Worm (Caenorhabditis elegans) whole organism, L4/young adult: Measurements from ENCODE around the gene F26F2.11.
"Not testable (repeated sequence)": the region's sequence is repeated elsewhere in the genome, so short reads cannot be mapped to it uniquely, and the experiment has no call there.

Source experiments
- W03F9.2 ChIP-seq: fragments of 150-350 bp; optimal IDR thresholded peaks from 2 replicates; lab custom pipeline; 2014; ENCODE audit warnings: missing biosample characterization, missing genetic modification characterization
- dao-5 ChIP-seq: sonication (generic microtip); optimal IDR thresholded peaks from 2 replicates; lab custom pipeline; 2016; ENCODE audit warnings: missing genotype, missing genetic modification characterization, moderate library complexity, missing compliant biosample characterization
- him-1 ChIP-seq: sonication (generic microtip); optimal IDR thresholded peaks from 2 replicates; lab custom pipeline; 2016; ENCODE audit warnings: missing genotype, missing genetic modification reagents, missing genetic modification characterization, missing compliant biosample characterization

Gene F26F2.11

ce11 chrV:20564054-20564453, 31.5 kb downstream of the F26F2.11 start, which contains the start of gene F26F2.13:
Gene F26F2.13, plus strand, starts transcription at chrV:20564354.
- not testable (repeated sequence) for TF ChIP-seq W03F9.2, dao-5, him-1 (tag; lab: Kevin White, UChicago)

- no peak for TF ChIP-seq him-1 (tag; lab: Kevin White, UChicago)
- TF ChIP-seq W03F9.2 (tag; lab: Kevin White, UChicago): no peak
- TF ChIP-seq dao-5 (tag; lab: Kevin White, UChicago): no peak
Observed at ce11 chrV:20561795-20562194, 33.8 kb downstream of the F26F2.11 start, which contains the start of gene F26F2.1. Gene F26F2.1, minus strand, starts transcription at chrV:20561895.

- TF ChIP-seq W03F9.2 (tag; lab: Kevin White, UChicago): no peak
- no peak for TF ChIP-seq him-1 (tag; lab: Kevin White, UChicago)
- no peak for TF ChIP-seq dao-5 (tag; lab: Kevin White, UChicago)
Observed at ce11 chrV:20558270-20558669, 37.3 kb downstream of the F26F2.11 start, which contains the start of gene abf-4. Gene abf-4, minus strand, starts transcription at chrV:20558370.

- TF ChIP-seq him-1 (tag; lab: Kevin White, UChicago): no peak
Observed at ce11 chrV:20556260-20556659, 39.3 kb downstream of the F26F2.11 start, which contains the start of gene Y38H6C.23. Gene Y38H6C.23, minus strand, starts transcription at chrV:20556360.

ce11 chrV:20555120-20555519, 40.4 kb downstream of the F26F2.11 start, which contains the start of gene Y38H6C.21:
Gene Y38H6C.21, minus strand, starts transcription at chrV:20555267.
- no peak for TF ChIP-seq W03F9.2 (tag; lab: Kevin White, UChicago)

ce11 chrV:20552971-20553370, 42.6 kb downstream of the F26F2.11 start, which contains the start of gene vmo-1:
Gene vmo-1, minus strand, starts transcription at chrV:20553071.
- TF ChIP-seq him-1 (tag; lab: Kevin White, UChicago): no peak
- TF ChIP-seq W03F9.2 (tag; lab: Kevin White, UChicago): no peak
- TF ChIP-seq dao-5 (tag; lab: Kevin White, UChicago): no peak

- TF ChIP-seq dao-5 (tag; lab: Kevin White, UChicago) (no peak), W03F9.2 (tag; lab: Kevin White, UChicago) (no peak), him-1 (tag; lab: Kevin White, UChicago) (no peak)
Observed at ce11 chrV:20551096-20551495, 44.5 kb downstream of the F26F2.11 start, which contains the start of gene Y38H6C.20. Gene Y38H6C.20, minus strand, starts transcription at chrV:20551196.

- TF ChIP-seq W03F9.2 (tag; lab: Kevin White, UChicago): no peak
- TF ChIP-seq dao-5 (tag; lab: Kevin White, UChicago): no peak
- no peak for TF ChIP-seq him-1 (tag; lab: Kevin White, UChicago)
Observed at ce11 chrV:20547048-20547447, 48.5 kb downstream of the F26F2.11 start, which contains the start of gene Y38H6C.18. Gene Y38H6C.18, minus strand, starts transcription at chrV:20547148.

- no peak for TF ChIP-seq dao-5 (tag; lab: Kevin White, UChicago)
- TF ChIP-seq W03F9.2 (tag; lab: Kevin White, UChicago): no peak
- TF ChIP-seq him-1 (tag; lab: Kevin White, UChicago): no peak
Observed at ce11 chrV:20545742-20546141, 49.8 kb downstream of the F26F2.11 start.
